Worm (Caenorhabditis elegans) whole organism, L4 larva: ENCODE results near the gene Y105C5B.5.

Experiments used
- F44E2.7 ChIP-seq: fragments of 200-800 bp; sonication (Bioruptor generic); IDR thresholded peaks from 2 replicates; pipeline ENCODE4 v2.1.2; 2022; ENCODE audit warnings: missing genetic modification characterization, missing compliant biosample characterization
- F49E8.2 ChIP-seq: sonication (generic microtip); optimal IDR thresholded peaks from 2 replicates; lab custom pipeline; 2016; ENCODE audit warnings: missing compliant biosample characterization, mild to moderate bottlenecking, missing genetic modification characterization, borderline replicate concordance
- R02D3.7 ChIP-seq: fragments of 150-350 bp; sonication (generic microtip); optimal IDR thresholded peaks from 3 replicates; lab custom pipeline; 2014; ENCODE audit warnings: missing biosample characterization, missing genetic modification characterization
- Y105C5A.15 ChIP-seq: fragments of 200-800 bp; sonication (Bioruptor generic); IDR thresholded peaks from 2 replicates; pipeline ENCODE4 v1.3.6; 2022; ENCODE audit warnings: missing genetic modification characterization, missing compliant biosample characterization
- Y5F2A.4 ChIP-seq: fragments of 200-800 bp; sonication (Bioruptor generic); optimal IDR thresholded peaks from 2 replicates; lab custom pipeline; 2018; ENCODE audit warnings: mild to moderate bottlenecking, missing genetic modification characterization, missing compliant biosample characterization
- ZK546.5 ChIP-seq, 2 experiments: sonication (generic microtip); optimal IDR thresholded peaks; 2 replicates each; lab custom pipeline; 2017; ENCODE audit warnings: missing biosample characterization in 2 of 2, missing genetic modification characterization in 2 of 2
- attf-4 ChIP-seq: sonication (generic microtip); optimal IDR thresholded peaks from 3 replicates; lab custom pipeline; 2017; ENCODE audit warnings: missing biosample characterization, missing genetic modification characterization
- ceh-20 ChIP-seq: fragments of 200-800 bp; sonication (Bioruptor generic); IDR thresholded peaks from 2 replicates; pipeline ENCODE4 v1.3.6; 2022; ENCODE audit warnings: missing genetic modification reagents, missing genetic modification characterization, missing compliant biosample characterization
- ceh-32 ChIP-seq: sonication (generic microtip); optimal IDR thresholded peaks from 2 replicates; lab custom pipeline; 2016; ENCODE audit warnings: mild to moderate bottlenecking, missing genetic modification characterization, missing compliant biosample characterization; ENCODE audit not compliant: poor library complexity
- ceh-62 ChIP-seq: sonication (generic microtip); optimal IDR thresholded peaks from 2 replicates; lab custom pipeline; 2017; ENCODE audit warnings: missing biosample characterization, missing genetic modification characterization
- cey-2 ChIP-seq: sonication (generic microtip); optimal IDR thresholded peaks from 3 replicates; lab custom pipeline; 2017; ENCODE audit warnings: missing genetic modification characterization, mild to moderate bottlenecking, missing compliant biosample characterization, antibody characterized with exemption, borderline replicate concordance; ENCODE audit not compliant: insufficient read depth
- ctbp-1 ChIP-seq: fragments of 200-800 bp; sonication (Bioruptor generic); IDR thresholded peaks from 2 replicates; pipeline ENCODE4 v1.3.6; 2022; ENCODE audit warnings: missing genetic modification reagents, missing genetic modification characterization, missing compliant biosample characterization
- daf-12 ChIP-seq: fragments of 150-350 bp; optimal IDR thresholded peaks from 2 replicates; lab custom pipeline; 2014; ENCODE audit warnings: missing biosample characterization, missing genetic modification reagents, missing genetic modification characterization
- daf-8 ChIP-seq: fragments of 200-800 bp; sonication (Bioruptor generic); IDR thresholded peaks from 2 replicates; pipeline ENCODE4 v1.3.6; 2022; ENCODE audit warnings: missing genetic modification characterization, missing compliant biosample characterization
- dmd-9 ChIP-seq: fragments of 200-800 bp; sonication (Bioruptor generic); IDR thresholded peaks from 2 replicates; pipeline ENCODE4 v1.3.6; 2022; ENCODE audit warnings: missing genetic modification reagents, missing genetic modification characterization, missing compliant biosample characterization
- dve-1 ChIP-seq: sonication (generic microtip); optimal IDR thresholded peaks from 2 replicates; lab custom pipeline; 2017; ENCODE audit warnings: antibody characterized with exemption, mild to moderate bottlenecking, missing genetic modification characterization, missing compliant biosample characterization; ENCODE audit not compliant: insufficient read depth
- egl-43 ChIP-seq: fragments of 200-800 bp; sonication (Bioruptor generic); IDR thresholded peaks from 2 replicates; pipeline ENCODE4 v1.3.6; 2022; ENCODE audit warnings: missing genetic modification reagents, missing genetic modification characterization, missing compliant biosample characterization
- hif-1 ChIP-seq, 2 experiments: sonication (generic microtip); optimal IDR thresholded peaks; 2 replicates each; lab custom pipeline; 2016 to 2017; ENCODE audit warnings: missing compliant biosample characterization in 2 of 2, missing genetic modification characterization in 2 of 2, missing genetic modification reagents in 2 of 2, missing genotype in 2 of 2, mild to moderate bottlenecking in 1 of 2
- hmg-1.1 ChIP-seq: fragments of 200-800 bp; sonication (Bioruptor generic); IDR thresholded peaks from 2 replicates; pipeline ENCODE4 v1.3.6; 2022; ENCODE audit warnings: missing genetic modification reagents, missing genetic modification characterization, missing compliant biosample characterization
- lim-7 ChIP-seq: fragments of 200-800 bp; sonication (Bioruptor generic); IDR thresholded peaks from 2 replicates; pipeline ENCODE4 v1.3.6; 2022; ENCODE audit warnings: missing genetic modification characterization, missing compliant biosample characterization
- lin-15B ChIP-seq: fragments of 150-350 bp; sonication (generic microtip); optimal IDR thresholded peaks from 3 replicates; lab custom pipeline; 2014; ENCODE audit warnings: missing biosample characterization, missing genetic modification characterization
- lin-38 ChIP-seq: fragments of 200-800 bp; sonication (Bioruptor generic); IDR thresholded peaks from 2 replicates; pipeline ENCODE4 v1.3.6; 2022; ENCODE audit warnings: missing genetic modification reagents, missing genetic modification characterization, missing compliant biosample characterization
- lsy-2 ChIP-seq, 2 experiments: fragments of 150-350 bp in 1 of 2; sonication (generic microtip) in 1 of 2; optimal IDR thresholded peaks; 2 replicates each; lab custom pipeline; 2014 to 2017; ENCODE audit warnings: missing biosample characterization in 2 of 2, missing genetic modification characterization in 2 of 2
- madf-5 ChIP-seq, 2 experiments: fragments of 200-800 bp; sonication (Bioruptor generic); IDR thresholded peaks; 2 replicates each; pipeline ENCODE4 v1.3.6; 2022; ENCODE audit warnings: missing compliant biosample characterization in 2 of 2, missing genetic modification characterization in 2 of 2
- mdt-29 ChIP-seq: fragments of 200-800 bp; sonication (Bioruptor generic); IDR thresholded peaks from 2 replicates; pipeline ENCODE4 v1.3.6; 2022; ENCODE audit warnings: missing genetic modification reagents, missing genetic modification characterization, missing compliant biosample characterization
- mes-2 ChIP-seq: sonication (generic microtip); optimal IDR thresholded peaks from 2 replicates; lab custom pipeline; 2016; ENCODE audit warnings: missing genotype, mild to moderate bottlenecking, missing genetic modification characterization, missing compliant biosample characterization; ENCODE audit not compliant: poor library complexity, severe bottlenecking
- mxl-2 ChIP-seq: fragments of 200-800 bp; sonication (Bioruptor generic); conservative IDR thresholded peaks from 2 replicates; pipeline ENCODE4 v1.3.6; 2022; ENCODE audit warnings: missing genetic modification reagents, missing genetic modification characterization, missing compliant biosample characterization
- nhr-28 ChIP-seq: fragments of 150-350 bp; optimal IDR thresholded peaks from 2 replicates; lab custom pipeline; 2014; ENCODE audit warnings: missing biosample characterization, missing genetic modification characterization
- set-16 ChIP-seq: fragments of 200-800 bp; sonication (Bioruptor generic); IDR thresholded peaks from 2 replicates; pipeline ENCODE4 v1.3.6; 2022; ENCODE audit warnings: missing genetic modification reagents, missing genetic modification characterization, missing compliant biosample characterization
- snpc-1.2 ChIP-seq: fragments of 200-800 bp; sonication (Bioruptor generic); IDR thresholded peaks from 2 replicates; pipeline ENCODE4 v1.3.6; 2022; ENCODE audit warnings: missing genetic modification reagents, missing genetic modification characterization, missing compliant biosample characterization
- snpc-4 ChIP-seq: fragments of 150-350 bp; optimal IDR thresholded peaks from 2 replicates; lab custom pipeline; 2014; ENCODE audit warnings: missing biosample characterization, missing genetic modification characterization
- unc-130 ChIP-seq: sonication (generic microtip); optimal IDR thresholded peaks from 2 replicates; lab custom pipeline; 2016; ENCODE audit warnings: missing genetic modification reagents, missing genetic modification characterization, missing compliant biosample characterization
- unc-39 ChIP-seq: sonication (generic microtip); optimal IDR thresholded peaks from 2 replicates; lab custom pipeline; 2017; ENCODE audit warnings: missing biosample characterization, missing genetic modification characterization
- unc-62 ChIP-seq, 3 experiments: fragments of 150-350 bp in 1 of 3; sonication (generic microtip); optimal IDR thresholded peaks in 2 of 3; peaks in 1 of 3; 1 replicate in 1 of 3; 2 replicates in 2 of 3; lab custom pipeline; 2014 to 2017; ENCODE audit warnings: missing biosample characterization in 3 of 3, missing genetic modification characterization in 3 of 3, missing genetic modification reagents in 3 of 3, missing genotype in 1 of 3
- vab-7 ChIP-seq: fragments of 200-800 bp; sonication (Bioruptor generic); IDR thresholded peaks from 2 replicates; pipeline ENCODE4 v1.3.6; 2022; ENCODE audit warnings: missing genetic modification reagents, missing genetic modification characterization, missing compliant biosample characterization
- zfp-2 ChIP-seq: sonication (generic microtip); optimal IDR thresholded peaks from 2 replicates; lab custom pipeline; 2016; ENCODE audit warnings: mild to moderate bottlenecking, missing genetic modification characterization, missing compliant biosample characterization
- zip-2 ChIP-seq: fragments of 150-350 bp; optimal IDR thresholded peaks from 2 replicates; lab custom pipeline; 2014; ENCODE audit warnings: missing biosample characterization, missing genetic modification characterization

The Y105C5B.5 gene

ce11 chrIV:15870356-15870755 lies 30.7 kb downstream of the Y105C5B.5 start, which contains the start of gene Y105C5B.1:
TSS of gene Y105C5B.1 (plus strand) at chrIV:15870656.
- TF ChIP-seq vab-7 (GFP tag; lab: Robert Waterston, UW): no peak
- TF ChIP-seq ceh-62 (tag; lab: Kevin White, UChicago): no peak
- TF ChIP-seq attf-4 (tag; lab: Kevin White, UChicago): no peak
- no peak for TF ChIP-seq daf-12 (tag; lab: Kevin White, UChicago)
- no peak for TF ChIP-seq unc-39 (tag; lab: Kevin White, UChicago)
- TF ChIP-seq ctbp-1 (GFP tag; lab: Robert Waterston, UW): no peak
- no peak for TF ChIP-seq zfp-2 (tag; lab: Kevin White, UChicago)
- TF ChIP-seq set-16 (GFP tag; lab: Robert Waterston, UW): no peak
- no peak for TF ChIP-seq unc-130 (GFP tag; lab: Kevin White, UChicago)
- TF ChIP-seq snpc-4 (tag; lab: Kevin White, UChicago): no peak
- no peak for TF ChIP-seq lsy-2 (tag; optimal IDR thresholded peaks at IDR 0.05; lab: Kevin White, UChicago)
- TF ChIP-seq ceh-32: no peak
- no peak for TF ChIP-seq Y5F2A.4

- TF ChIP-seq daf-8 (GFP tag; lab: Robert Waterston, UW): no peak
- TF ChIP-seq ZK546.5 (tag; optimal IDR thresholded peaks at IDR 0.05; lab: Kevin White, UChicago): no peak
- peak; percentile 69 for TF ChIP-seq snpc-1.2 (GFP tag; lab: Robert Waterston, UW)
- TF ChIP-seq cey-2 (tag; lab: Kevin White, UChicago): no peak
- no peak for TF ChIP-seq R02D3.7 (tag; lab: Kevin White, UChicago)
- TF ChIP-seq, all 104 proteins: peak for 1
Measured at ce11 chrIV:15868288-15868687, 32.7 kb downstream of the Y105C5B.5 start.

- TF ChIP-seq unc-62 (GFP tag; optimal IDR thresholded peaks at IDR 0.05 in 1 of 2; lab: Kevin White, UChicago): no peak
- TF ChIP-seq unc-62 (tag; optimal IDR thresholded peaks at IDR 0.05; lab: Kevin White, UChicago): no peak
- no peak for TF ChIP-seq dmd-9 (GFP tag; lab: Robert Waterston, UW)
- no peak for TF ChIP-seq lin-15B (tag; lab: Kevin White, UChicago)
- no peak for TF ChIP-seq Y105C5A.15
- TF ChIP-seq snpc-1.2 (GFP tag; lab: Robert Waterston, UW): 0 out of 2 replicates have a peak, but pooled peaks have one; percentile 33
Measured at ce11 chrIV:15861499-15861898, 39.5 kb downstream of the Y105C5B.5 start.

ce11 chrIV:15853820-15854426 lies 47.1 kb downstream of the Y105C5B.5 start:
- TF ChIP-seq set-16 (GFP tag; lab: Robert Waterston, UW) (peak; percentile 98), madf-5 (GFP tag; IDR thresholded peaks at IDR 0.05; lab: Robert Waterston, UW) (0 out of 4 replicates have a peak, but pooled peaks of 1 of the 2 experiments have one; percentile 4), ctbp-1 (GFP tag; lab: Robert Waterston, UW) (no peak), lin-38 (GFP tag; lab: Robert Waterston, UW) (peak; percentile 22; the same call in 1 of the 2 replicates), snpc-1.2 (GFP tag; lab: Robert Waterston, UW) (peak; percentile 49; the same call in 1 of the 2 replicates), hif-1 (tag; optimal IDR thresholded peaks at IDR 0.05; lab: Kevin White, UChicago) (no peak)

- TF ChIP-seq vab-7 (GFP tag; lab: Robert Waterston, UW) (no peak), mxl-2 (GFP tag; lab: Robert Waterston, UW) (no peak), hmg-1.1 (no peak), F49E8.2 (no peak), egl-43 (peak; percentile 59; the same call in 1 of the 2 replicates), zip-2 (tag; lab: Kevin White, UChicago) (no peak), F44E2.7 (GFP tag; lab: Robert Waterston, UW) (no peak), mdt-29 (GFP tag; lab: Robert Waterston, UW) (0 out of 2 replicates have a peak, but pooled peaks have one; percentile 6), set-16 (GFP tag; lab: Robert Waterston, UW) (peak; percentile 47; the same call in 1 of the 2 replicates), snpc-1.2 (GFP tag; lab: Robert Waterston, UW) (peak; percentile 78), dve-1 (peak; percentile 2), nhr-28 (no peak), ceh-20 (GFP tag; lab: Robert Waterston, UW) (no peak), mes-2 (no peak), lim-7 (GFP tag; lab: Robert Waterston, UW) (0 out of 2 replicates have a peak, but pooled peaks have one; percentile 16)
Measured at ce11 chrIV:15852875-15853793, 47.9 kb downstream of the Y105C5B.5 start.
